Fruit fly (Drosophila melanogaster) S2 (cell line): ENCODE data around the gene Myc.

Experiments used
- CG8478 ChIP-seq: fragments of >200 bp; optimal IDR thresholded peaks from 2 replicates; lab custom pipeline; 2018
- CTCF ChIP-seq, 2 experiments: fragments of >200 bp; optimal IDR thresholded peaks; 2 replicates each; lab custom pipeline; 2018

- TF ChIP-seq CTCF (optimal IDR thresholded peaks at IDR 0.05; lab: Kevin White, UChicago) (no peak), CG8478 (lab: Kevin White, UChicago) (no peak)
Measured at dm6 chrX:3436183-3436582, 63.2 kb downstream of the Myc start.
